Worm (Caenorhabditis elegans) whole organism, L1 larva: Measurements from ENCODE around the gene C46E10.8.

Experiments used
- C34B4.2 ChIP-seq: sonication (generic microtip); optimal IDR thresholded peaks from 2 replicates; lab custom pipeline; 2017; ENCODE audit warnings: mild to moderate bottlenecking, missing genetic modification characterization, missing compliant biosample characterization
- Y116A8C.19 ChIP-seq: sonication (generic microtip); optimal IDR thresholded peaks from 2 replicates; lab custom pipeline; 2016; ENCODE audit warnings: missing compliant biosample characterization, missing genetic modification characterization, borderline replicate concordance
- ceh-82 ChIP-seq, 3 experiments: fragments of 150-350 bp in 1 of 3; sonication (generic microtip) in 2 of 3; optimal IDR thresholded peaks; 2 replicates each; lab custom pipeline; 2014 to 2017; ENCODE audit warnings: missing biosample characterization in 3 of 3, missing genetic modification characterization in 3 of 3
- ceh-90 ChIP-seq: sonication (generic microtip); optimal IDR thresholded peaks from 2 replicates; lab custom pipeline; 2016; ENCODE audit warnings: missing genetic modification characterization, missing compliant biosample characterization
- efl-1 ChIP-seq, 4 experiments: fragments of 150-350 bp; optimal IDR thresholded peaks in 3 of 4; peaks in 1 of 4; 1 replicate in 1 of 4; 2 replicates in 3 of 4; lab custom pipeline; 2014; ENCODE audit warnings: missing biosample characterization in 2 of 4, missing genetic modification characterization in 2 of 4, missing genetic modification reagents in 2 of 4
- elt-2 ChIP-seq: sonication (generic microtip); optimal IDR thresholded peaks from 2 replicates; lab custom pipeline; 2016; ENCODE audit warnings: missing genetic modification characterization, mild to moderate bottlenecking, inconsistent platforms, missing compliant biosample characterization, missing genetic modification reagents
- fkh-4 ChIP-seq: sonication (generic microtip); optimal IDR thresholded peaks from 2 replicates; lab custom pipeline; 2016; ENCODE audit warnings: missing compliant biosample characterization, missing genetic modification characterization, borderline replicate concordance
- grh-1 ChIP-seq: fragments of 200-800 bp; sonication (Bioruptor generic); IDR thresholded peaks from 2 replicates; pipeline ENCODE4 v1.3.6; 2022; ENCODE audit warnings: missing genetic modification reagents, missing genetic modification characterization, missing compliant biosample characterization
- hlh-17 ChIP-seq: fragments of 200-800 bp; sonication (Bioruptor generic); optimal IDR thresholded peaks from 2 replicates; lab custom pipeline; 2018; ENCODE audit warnings: missing genetic modification characterization, mild to moderate bottlenecking, missing compliant biosample characterization, moderate library complexity, borderline replicate concordance
- irx-1 ChIP-seq: sonication (generic microtip); optimal IDR thresholded peaks from 2 replicates; lab custom pipeline; 2016; ENCODE audit warnings: missing genetic modification characterization, missing compliant biosample characterization
- jun-1 ChIP-seq: fragments of 150-350 bp; optimal IDR thresholded peaks from 2 replicates; lab custom pipeline; 2014; ENCODE audit warnings: missing biosample characterization, missing genetic modification reagents, missing genetic modification characterization
- lin-39 ChIP-seq: fragments of 150-350 bp; optimal IDR thresholded peaks from 2 replicates; lab custom pipeline; 2014; ENCODE audit warnings: missing biosample characterization, missing genetic modification reagents, missing genetic modification characterization
- nhr-47 ChIP-seq: sonication (generic microtip); optimal IDR thresholded peaks from 2 replicates; lab custom pipeline; 2016; ENCODE audit warnings: mild to moderate bottlenecking, missing genetic modification characterization, moderate library complexity, missing compliant biosample characterization

The C46E10.8 gene

DNA sequence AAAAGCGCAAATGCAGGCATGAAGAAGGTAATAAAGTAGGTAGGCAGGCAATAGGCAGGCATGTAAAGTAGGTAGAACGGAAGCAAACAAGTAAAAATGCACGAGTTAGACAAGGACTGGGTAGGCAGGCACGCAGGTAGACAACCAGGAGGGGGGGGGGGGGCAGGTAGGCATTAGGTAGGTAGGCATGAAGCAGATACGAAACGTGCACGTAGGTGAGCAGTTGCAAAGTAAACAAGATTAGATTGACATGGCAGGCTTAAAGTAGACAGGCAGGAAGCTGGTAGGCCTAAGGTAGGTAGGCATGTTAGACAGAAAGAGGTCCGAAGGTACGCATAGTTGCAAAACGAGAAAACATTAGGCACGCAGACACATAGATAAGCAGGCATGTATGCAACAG is 48.9 kb downstream of the C46E10.8 start:
- TF ChIP-seq nhr-47 (tag; lab: Kevin White, UChicago) = no peak
- no peak for TF ChIP-seq hlh-17 (GFP tag; lab: Kevin White, UChicago)
- no peak for TF ChIP-seq jun-1
- no peak for TF ChIP-seq C34B4.2
- TF ChIP-seq irx-1 (tag; lab: Kevin White, UChicago) = no peak
- no peak for TF ChIP-seq grh-1
- TF ChIP-seq Y116A8C.19 (tag; lab: Kevin White, UChicago) = no peak
- no peak for TF ChIP-seq elt-2 (tag; lab: Kevin White, UChicago)
- no peak for TF ChIP-seq ceh-90
- TF ChIP-seq ceh-82 (tag; optimal IDR thresholded peaks at IDR 0.05; lab: Kevin White, UChicago) = no peak
- no peak for TF ChIP-seq lin-39 (tag; lab: Kevin White, UChicago)
- no peak for TF ChIP-seq efl-1 (optimal IDR thresholded peaks at IDR 0.05; lab: Kevin White, UChicago)
- TF ChIP-seq efl-1 (GFP tag; optimal IDR thresholded peaks at IDR 0.05 in 1 of 2; lab: Kevin White, UChicago) = no peak
- no peak for TF ChIP-seq fkh-4
